Fruit fly (Drosophila melanogaster) whole organism, pupa: Measurements from ENCODE around the gene jar.

Experiments
- CG12605 ChIP-seq: fragments of 200-800 bp; sonication (Bioruptor generic); IDR thresholded peaks from 2 replicates; pipeline ENCODE4 v1.3.6; 2022; ENCODE audit warnings: missing biosample characterization, missing genetic modification characterization
- CG34367 ChIP-seq: fragments of 200-800 bp; sonication (Bioruptor generic); optimal IDR thresholded peaks from 2 replicates; lab custom pipeline; 2018; ENCODE audit warnings: missing biosample characterization, mild to moderate bottlenecking, missing genetic modification characterization
- CG8301 ChIP-seq: fragments of 200-800 bp; sonication (Bioruptor generic); optimal IDR thresholded peaks from 2 replicates; lab custom pipeline; 2018; ENCODE audit warnings: missing biosample characterization, mild to moderate bottlenecking, missing genetic modification characterization

DNA sequence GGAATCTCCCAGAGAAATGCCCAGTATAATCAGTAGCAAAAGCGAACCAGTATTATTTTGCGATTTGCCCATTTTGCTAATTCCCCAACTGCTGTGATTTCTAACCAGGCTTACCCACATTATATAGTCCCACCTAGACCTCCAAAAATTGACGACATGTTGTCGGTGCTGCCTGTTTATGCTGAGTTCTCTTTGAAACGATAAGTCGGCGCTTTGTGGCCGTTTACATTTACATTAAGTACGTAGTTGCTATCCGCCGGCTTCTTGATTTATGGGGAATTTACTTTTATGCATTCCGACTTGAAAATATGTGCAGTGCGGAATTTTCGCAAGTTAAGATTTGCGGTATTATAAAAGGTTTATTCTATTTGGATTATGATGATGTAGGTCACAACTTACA, 23.3 kb upstream of the jar start, which contains the start of gene CG5715:
- TF ChIP-seq CG34367 (tag; lab: Kevin White, UChicago) (no peak), CG12605 (GFP tag; lab: Robert Waterston, UW) (no peak), CG8301 (tag; lab: Kevin White, UChicago) (no peak)
